Worm (Caenorhabditis elegans) whole organism, young adult: ENCODE results near the gene col-96.

ENCODE experiments used
- F23B12.7 ChIP-seq: sonication (generic microtip); optimal IDR thresholded peaks from 2 replicates; lab custom pipeline; 2017; ENCODE audit warnings: missing genetic modification characterization, mild to moderate bottlenecking, missing compliant biosample characterization, antibody characterized with exemption, moderate library complexity; ENCODE audit not compliant: insufficient read depth
- F37B4.10 ChIP-seq: fragments of 200-800 bp; sonication (Bioruptor generic); IDR thresholded peaks from 2 replicates; pipeline ENCODE4 v1.3.6; 2022; ENCODE audit warnings: missing genetic modification characterization, missing compliant biosample characterization
- F39B2.1 ChIP-seq: fragments of 200-800 bp; sonication (Bioruptor generic); IDR thresholded peaks from 2 replicates; pipeline ENCODE4 v1.3.6; 2022; ENCODE audit warnings: missing genetic modification reagents, missing genetic modification characterization, missing compliant biosample characterization
- F57C9.4 ChIP-seq: sonication (generic microtip); optimal IDR thresholded peaks from 2 replicates; lab custom pipeline; 2017; ENCODE audit warnings: mild to moderate bottlenecking, missing genetic modification characterization, missing compliant biosample characterization
- T07F8.4 ChIP-seq: sonication (generic microtip); optimal IDR thresholded peaks from 2 replicates; lab custom pipeline; 2016; ENCODE audit warnings: mild to moderate bottlenecking, missing genetic modification characterization, moderate library complexity, missing compliant biosample characterization
- Y53G8AR.9 ChIP-seq: fragments of 200-800 bp; sonication (Bioruptor generic); conservative IDR thresholded peaks from 2 replicates; pipeline ENCODE4 v1.3.6; 2022; ENCODE audit warnings: missing genetic modification reagents, missing genetic modification characterization, missing compliant biosample characterization
- aptf-2 ChIP-seq: fragments of 200-800 bp; sonication (Bioruptor generic); conservative IDR thresholded peaks from 2 replicates; pipeline ENCODE4 v1.3.6; 2022; ENCODE audit warnings: missing genetic modification reagents, missing genetic modification characterization, missing compliant biosample characterization
- bed-2 ChIP-seq: fragments of 200-800 bp; sonication (Bioruptor generic); IDR thresholded peaks from 2 replicates; pipeline ENCODE4 v1.3.6; 2022; ENCODE audit warnings: missing genetic modification reagents, missing genetic modification characterization, missing compliant biosample characterization
- cebp-1 ChIP-seq, 2 experiments: fragments of 200-800 bp in 1 of 2; sonication (Bioruptor generic) in 1 of 2; sonication (generic microtip) in 1 of 2; IDR thresholded peaks in 1 of 2; optimal IDR thresholded peaks in 1 of 2; 2 replicates each; pipeline versions ENCODE4 v1.3.6 to Lab custom; 2017 to 2022; ENCODE audit warnings: missing compliant biosample characterization in 2 of 2, missing genetic modification characterization in 2 of 2, mild to moderate bottlenecking in 1 of 2, missing genetic modification reagents in 1 of 2, moderate library complexity in 1 of 2
- cebp-2 ChIP-seq: fragments of 200-800 bp; sonication (Bioruptor generic); IDR thresholded peaks from 2 replicates; pipeline ENCODE4 v1.3.6; 2022; ENCODE audit warnings: missing genetic modification characterization, missing compliant biosample characterization
- dpl-1 ChIP-seq: fragments of 150-350 bp; optimal IDR thresholded peaks from 2 replicates; lab custom pipeline; 2014; ENCODE audit warnings: missing biosample characterization, missing genetic modification reagents, missing genetic modification characterization
- egl-18 ChIP-seq: fragments of 200-800 bp; sonication (Bioruptor generic); IDR thresholded peaks from 2 replicates; pipeline ENCODE4 v1.3.6; 2022; ENCODE audit warnings: missing genetic modification reagents, missing genetic modification characterization, missing compliant biosample characterization
- egl-44 ChIP-seq: fragments of 200-800 bp; sonication (Bioruptor generic); IDR thresholded peaks from 2 replicates; pipeline ENCODE4 v1.3.6; 2022; ENCODE audit warnings: missing genetic modification reagents, missing genetic modification characterization, missing compliant biosample characterization
- him-1 ChIP-seq: sonication (generic microtip); optimal IDR thresholded peaks from 2 replicates; lab custom pipeline; 2016; ENCODE audit warnings: missing genotype, missing genetic modification reagents, missing genetic modification characterization, missing compliant biosample characterization
- hmg-20 ChIP-seq: fragments of 200-800 bp; sonication (Bioruptor generic); IDR thresholded peaks from 2 replicates; pipeline ENCODE4 v1.3.6; 2022; ENCODE audit warnings: missing genetic modification reagents, missing genetic modification characterization, missing compliant biosample characterization
- hrde-1 ChIP-seq: sonication (generic microtip); optimal IDR thresholded peaks from 2 replicates; lab custom pipeline; 2016; ENCODE audit warnings: missing genetic modification characterization, mild to moderate bottlenecking, missing compliant biosample characterization, moderate library complexity, missing genotype, missing genetic modification reagents, borderline replicate concordance
- let-607 ChIP-seq, 2 experiments: fragments of 200-800 bp in 1 of 2; sonication (Bioruptor generic) in 1 of 2; sonication (generic microtip) in 1 of 2; optimal IDR thresholded peaks; 2 replicates each; lab custom pipeline; 2016 to 2018; ENCODE audit warnings: mild to moderate bottlenecking in 2 of 2, missing compliant biosample characterization in 2 of 2, missing genetic modification characterization in 2 of 2, moderate library complexity in 2 of 2, missing genotype in 1 of 2
- lin-26 ChIP-seq: fragments of 200-800 bp; sonication (Bioruptor generic); IDR thresholded peaks from 2 replicates; pipeline ENCODE4 v1.3.6; 2022; ENCODE audit warnings: missing genetic modification reagents, missing genetic modification characterization, missing compliant biosample characterization
- lin-35 ChIP-seq, 3 experiments: fragments of 150-350 bp in 2 of 3; sonication (generic microtip) in 1 of 3; optimal IDR thresholded peaks; 2 replicates each; lab custom pipeline; 2014 to 2018; ENCODE audit warnings: missing biosample characterization in 3 of 3, missing genetic modification characterization in 3 of 3, missing genetic modification reagents in 3 of 3
- lin-40 ChIP-seq: sonication (generic microtip); optimal IDR thresholded peaks from 2 replicates; lab custom pipeline; 2016; ENCODE audit warnings: missing genetic modification characterization, mild to moderate bottlenecking, missing compliant biosample characterization, missing genotype, missing genetic modification reagents
- lin-54 ChIP-seq: fragments of 200-800 bp; sonication (Bioruptor generic); optimal IDR thresholded peaks from 2 replicates; lab custom pipeline; 2018; ENCODE audit warnings: mild to moderate bottlenecking, missing genetic modification characterization, missing compliant biosample characterization
- lir-1 ChIP-seq: fragments of 200-800 bp; sonication (Bioruptor generic); conservative IDR thresholded peaks from 2 replicates; pipeline ENCODE4 v1.3.6; 2022; ENCODE audit warnings: missing genetic modification reagents, missing genetic modification characterization, missing compliant biosample characterization
- lsy-27 ChIP-seq: sonication (generic microtip); optimal IDR thresholded peaks from 2 replicates; lab custom pipeline; 2017; ENCODE audit warnings: missing genetic modification characterization, mild to moderate bottlenecking, missing compliant biosample characterization, antibody characterized with exemption, missing genotype, borderline replicate concordance; ENCODE audit not compliant: insufficient read depth
- madf-10 ChIP-seq: sonication (generic microtip); optimal IDR thresholded peaks from 2 replicates; lab custom pipeline; 2016; ENCODE audit warnings: mild to moderate bottlenecking, missing genetic modification characterization, missing compliant biosample characterization
- mcd-1 ChIP-seq: fragments of 200-800 bp; sonication (Bioruptor generic); IDR thresholded peaks from 2 replicates; pipeline ENCODE4 v1.3.6; 2022; ENCODE audit warnings: missing genetic modification reagents, missing genetic modification characterization, missing compliant biosample characterization
- mxl-1 ChIP-seq: sonication (generic microtip); optimal IDR thresholded peaks from 2 replicates; lab custom pipeline; 2016; ENCODE audit warnings: missing genetic modification characterization, missing compliant biosample characterization
- nfya-2 ChIP-seq: fragments of 200-800 bp; sonication (Bioruptor generic); IDR thresholded peaks from 2 replicates; pipeline ENCODE4 v1.3.6; 2022; ENCODE audit warnings: missing genetic modification reagents, missing genetic modification characterization, missing compliant biosample characterization
- nhr-80 ChIP-seq: sonication (generic microtip); optimal IDR thresholded peaks from 2 replicates; lab custom pipeline; 2016; ENCODE audit warnings: missing genetic modification characterization, missing compliant biosample characterization
- nhr-90 ChIP-seq: sonication (generic microtip); optimal IDR thresholded peaks from 2 replicates; lab custom pipeline; 2016; ENCODE audit warnings: missing genotype, mild to moderate bottlenecking, missing genetic modification characterization, missing compliant biosample characterization
- rec-8 ChIP-seq, 2 experiments: sonication (generic microtip); optimal IDR thresholded peaks; 2 replicates each; lab custom pipeline; 2016; ENCODE audit warnings: mild to moderate bottlenecking in 2 of 2, missing genetic modification characterization in 2 of 2, missing genetic modification reagents in 2 of 2, missing genotype in 2 of 2, missing biosample characterization in 1 of 2, missing compliant biosample characterization in 1 of 2, moderate library complexity in 1 of 2
- sdz-38 ChIP-seq: sonication (generic microtip); optimal IDR thresholded peaks from 2 replicates; lab custom pipeline; 2016; ENCODE audit warnings: missing genotype, missing genetic modification characterization, missing compliant biosample characterization
- snpc-1.3 ChIP-seq: sonication (generic microtip); optimal IDR thresholded peaks from 2 replicates; lab custom pipeline; 2017; ENCODE audit warnings: missing genetic modification characterization, mild to moderate bottlenecking, missing compliant biosample characterization, antibody characterized with exemption, moderate library complexity, missing genotype, missing genetic modification reagents; ENCODE audit not compliant: insufficient read depth
- snpc-3.4 ChIP-seq: sonication (generic microtip); optimal IDR thresholded peaks from 2 replicates; lab custom pipeline; 2017; ENCODE audit warnings: missing genetic modification characterization, mild to moderate bottlenecking, missing compliant biosample characterization, antibody characterized with exemption, moderate library complexity, missing genotype, missing genetic modification reagents
- snpc-4 ChIP-seq, 5 experiments: fragments of 150-350 bp in 1 of 5; sonication (generic microtip) in 4 of 5; optimal IDR thresholded peaks; 2 replicates each; lab custom pipeline; 2014 to 2018; ENCODE audit warnings: missing genetic modification characterization in 5 of 5, missing biosample characterization in 3 of 5, antibody characterized with exemption in 2 of 5, mild to moderate bottlenecking in 2 of 5, missing compliant biosample characterization in 2 of 5, missing genotype in 2 of 5, moderate library complexity in 2 of 5, missing genetic modification reagents in 1 of 5
- somi-1 ChIP-seq: fragments of 200-800 bp; sonication (Bioruptor generic); optimal IDR thresholded peaks from 2 replicates; lab custom pipeline; 2018; ENCODE audit warnings: mild to moderate bottlenecking, missing genetic modification characterization, missing compliant biosample characterization
- tlf-1 ChIP-seq: fragments of 200-800 bp; sonication (Bioruptor generic); optimal IDR thresholded peaks from 2 replicates; lab custom pipeline; 2018; ENCODE audit warnings: mild to moderate bottlenecking, missing genetic modification characterization, missing compliant biosample characterization
- xnd-1 ChIP-seq: sonication (generic microtip); optimal IDR thresholded peaks from 2 replicates; lab custom pipeline; 2016; ENCODE audit warnings: missing genotype, missing genetic modification reagents, missing genetic modification characterization, missing compliant biosample characterization
- zfh-2 ChIP-seq: fragments of 200-800 bp; sonication (Bioruptor generic); conservative IDR thresholded peaks from 2 replicates; pipeline ENCODE4 v1.3.6; 2022; ENCODE audit warnings: missing genetic modification reagents, missing genetic modification characterization, missing compliant biosample characterization
- ztf-22 ChIP-seq: fragments of 200-800 bp; sonication (Bioruptor generic); optimal IDR thresholded peaks from 2 replicates; lab custom pipeline; 2018; ENCODE audit warnings: mild to moderate bottlenecking, missing genetic modification characterization, moderate library complexity, missing compliant biosample characterization
- ztf-26 ChIP-seq: sonication (generic microtip); optimal IDR thresholded peaks from 2 replicates; lab custom pipeline; 2017; ENCODE audit warnings: missing genetic modification characterization, missing compliant biosample characterization
- ztf-28 ChIP-seq: fragments of 200-800 bp; sonication (Bioruptor generic); IDR thresholded peaks from 2 replicates; pipeline ENCODE4 v1.3.6; 2022; ENCODE audit warnings: missing genetic modification reagents, missing genetic modification characterization, missing compliant biosample characterization
- ztf-3 ChIP-seq: fragments of 200-800 bp; sonication (Bioruptor generic); optimal IDR thresholded peaks from 2 replicates; lab custom pipeline; 2018; ENCODE audit warnings: mild to moderate bottlenecking, missing genetic modification characterization, missing compliant biosample characterization
- ztf-6 ChIP-seq: fragments of 200-800 bp; sonication (Bioruptor generic); IDR thresholded peaks from 2 replicates; pipeline ENCODE4 v1.3.6; 2022; ENCODE audit warnings: missing genetic modification reagents, missing genetic modification characterization, missing compliant biosample characterization

The col-96 gene

DNA sequence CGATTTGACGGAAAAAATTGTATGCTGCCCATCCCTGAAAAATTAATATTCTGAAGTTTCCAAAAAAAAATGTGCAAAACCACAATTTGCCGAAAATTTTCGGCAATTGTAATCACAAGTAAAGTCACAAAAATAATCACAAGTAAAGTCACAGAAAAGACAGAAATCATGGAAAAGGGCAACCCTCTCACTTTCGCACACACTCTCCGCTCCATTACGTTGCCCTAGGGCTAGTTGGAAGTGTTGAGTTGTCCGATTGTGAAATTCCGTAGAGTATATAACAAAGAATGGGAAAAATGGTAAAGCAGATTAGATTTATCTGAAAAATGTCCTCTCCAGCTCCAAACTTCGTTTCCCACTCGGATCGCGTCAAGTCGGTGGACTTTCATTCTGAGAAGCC lies 14.8 kb upstream of the col-96 start, which contains the start of gene Y41C4A.32:
TSS of gene Y41C4A.32 (plus strand) at position 302 of the 400 bp plus-strand sequence.
- TF ChIP-seq F57C9.4 (tag; lab: Kevin White, UChicago) (no peak), nhr-80 (peak; percentile 19), mcd-1 (GFP tag; lab: Robert Waterston, UW) (0 out of 2 replicates have a peak, but pooled peaks have one; percentile 7), cebp-1 (GFP tag; IDR thresholded peaks at IDR 0.05; lab: Robert Waterston, UW) (no peak), cebp-1 (tag; optimal IDR thresholded peaks at IDR 0.05; lab: Kevin White, UChicago) (peak; percentile 75), let-607 (tag; optimal IDR thresholded peaks at IDR 0.05; lab: Kevin White, UChicago) (peak; percentile 96)

- TF ChIP-seq madf-10 (tag; lab: Kevin White, UChicago) (no peak), ztf-26 (tag; lab: Kevin White, UChicago) (no peak), lin-40 (tag; lab: Kevin White, UChicago) (peak; percentile 39), ztf-28 (GFP tag; lab: Robert Waterston, UW) (no peak), mxl-1 (tag; lab: Kevin White, UChicago) (no peak), snpc-4 (GFP tag; optimal IDR thresholded peaks at IDR 0.05; lab: Kevin White, UChicago) (no peak), snpc-4 (tag; optimal IDR thresholded peaks at IDR 0.05; lab: Kevin White, UChicago) (no peak), T07F8.4 (tag; lab: Kevin White, UChicago) (no peak), ztf-6 (GFP tag; lab: Robert Waterston, UW) (no peak), F37B4.10 (GFP tag; lab: Robert Waterston, UW) (no peak), cebp-2 (GFP tag; lab: Robert Waterston, UW) (no peak), zfh-2 (no peak), F57C9.4 (tag; lab: Kevin White, UChicago) (no peak), F23B12.7 (tag; lab: Kevin White, UChicago) (no peak), bed-2 (GFP tag; lab: Robert Waterston, UW) (no peak), F39B2.1 (GFP tag; lab: Robert Waterston, UW) (no peak), let-607 (tag; optimal IDR thresholded peaks at IDR 0.05; lab: Kevin White, UChicago) (no peak), egl-44 (GFP tag; lab: Robert Waterston, UW) (no peak), snpc-1.3 (tag; lab: Kevin White, UChicago) (no peak), mcd-1 (GFP tag; lab: Robert Waterston, UW) (peak; percentile 97), him-1 (tag; lab: Kevin White, UChicago) (no peak), tlf-1 (GFP tag; lab: Kevin White, UChicago) (no peak), nfya-2 (GFP tag; lab: Robert Waterston, UW) (no peak), hmg-20 (GFP tag; lab: Robert Waterston, UW) (no peak), lin-54 (GFP tag; lab: Kevin White, UChicago) (peak; percentile 97), lir-1 (GFP tag; lab: Robert Waterston, UW) (no peak), Y53G8AR.9 (GFP tag; lab: Robert Waterston, UW) (no peak), egl-18 (no peak), aptf-2 (no peak), ztf-22 (GFP tag; lab: Kevin White, UChicago) (no peak), lin-26 (GFP tag; lab: Robert Waterston, UW) (no peak), snpc-3.4 (no peak), hrde-1 (tag; lab: Kevin White, UChicago) (no peak), rec-8 (tag; optimal IDR thresholded peaks at IDR 0.05; lab: Kevin White, UChicago) (no peak), xnd-1 (no peak), nhr-80 (no peak), somi-1 (GFP tag; lab: Kevin White, UChicago) (no peak), ztf-3 (GFP tag; lab: Kevin White, UChicago) (no peak), lsy-27 (tag; lab: Kevin White, UChicago) (no peak), sdz-38 (tag; lab: Kevin White, UChicago) (no peak), lin-35 (GFP tag; optimal IDR thresholded peaks at IDR 0.05; lab: Kevin White, UChicago) (peak; percentile 18 to 90 (median 78)), dpl-1 (GFP tag; lab: Kevin White, UChicago) (peak; percentile 87), nhr-90 (tag; lab: Kevin White, UChicago) (no peak)
Observed at ce11 chrIII:11719400-11719875, 12.9 kb upstream of the col-96 start, which contains the start of the genes elb-1 and Y41C4A.11. Gene elb-1, minus strand, starts transcription at chrIII:11719450. Gene Y41C4A.11, plus strand, starts transcription at chrIII:11719860.
